Worm (Caenorhabditis elegans) whole organism, L3 larva: ENCODE data around the gene cogc-6.

Experiments
- R02D3.7 ChIP-seq: fragments of 150-350 bp; optimal IDR thresholded peaks from 2 replicates; lab custom pipeline; 2014; ENCODE audit warnings: missing biosample characterization, missing genetic modification characterization
- ZK546.5 ChIP-seq: sonication (generic microtip); optimal IDR thresholded peaks from 2 replicates; lab custom pipeline; 2017; ENCODE audit warnings: missing biosample characterization, missing genetic modification characterization
- aly-2 ChIP-seq: fragments of 150-350 bp; optimal IDR thresholded peaks from 2 replicates; lab custom pipeline; 2014; ENCODE audit warnings: missing biosample characterization, missing genetic modification characterization
- ceh-28 ChIP-seq: fragments of 150-350 bp; optimal IDR thresholded peaks from 2 replicates; lab custom pipeline; 2014; ENCODE audit warnings: missing biosample characterization, missing genetic modification reagents, missing genetic modification characterization
- ceh-82 ChIP-seq: fragments of 150-350 bp; optimal IDR thresholded peaks from 2 replicates; lab custom pipeline; 2014; ENCODE audit warnings: missing biosample characterization, missing genetic modification characterization
- ceh-9 ChIP-seq: sonication (generic microtip); optimal IDR thresholded peaks from 2 replicates; lab custom pipeline; 2018; ENCODE audit warnings: missing biosample characterization, missing genetic modification characterization
- daf-12 ChIP-seq: fragments of 150-350 bp; optimal IDR thresholded peaks from 2 replicates; lab custom pipeline; 2014; ENCODE audit warnings: missing biosample characterization, missing genetic modification reagents, missing genetic modification characterization
- egl-5 ChIP-seq: fragments of 150-350 bp; optimal IDR thresholded peaks from 2 replicates; lab custom pipeline; 2017; ENCODE audit warnings: missing biosample characterization, missing genetic modification reagents, missing genetic modification characterization, inconsistent platforms
- elt-2 ChIP-seq: sonication (generic microtip); optimal IDR thresholded peaks from 2 replicates; lab custom pipeline; 2016; ENCODE audit warnings: missing genetic modification reagents, mild to moderate bottlenecking, missing genetic modification characterization, missing compliant biosample characterization
- elt-3 ChIP-seq, 3 experiments: fragments of 150-350 bp in 1 of 3; sonication (generic microtip) in 2 of 3; optimal IDR thresholded peaks; 2 replicates in 2 of 3; 4 replicates in 1 of 3; lab custom pipeline; 2014 to 2017; ENCODE audit warnings: missing biosample characterization in 3 of 3, missing genetic modification characterization in 3 of 3
- eor-1 ChIP-seq, 2 experiments: fragments of 150-350 bp; optimal IDR thresholded peaks; 2 replicates each; lab custom pipeline; 2014 to 2018; ENCODE audit warnings: missing biosample characterization in 2 of 2, missing genetic modification characterization in 2 of 2
- fkh-10 ChIP-seq: sonication (generic microtip); optimal IDR thresholded peaks from 2 replicates; lab custom pipeline; 2017; ENCODE audit warnings: missing biosample characterization, missing genetic modification reagents, missing genetic modification characterization
- fkh-2 ChIP-seq: fragments of 150-350 bp; optimal IDR thresholded peaks from 2 replicates; lab custom pipeline; 2014; ENCODE audit warnings: missing biosample characterization, missing genetic modification reagents, missing genetic modification characterization
- fos-1 ChIP-seq: fragments of 150-350 bp; optimal IDR thresholded peaks from 2 replicates; lab custom pipeline; 2014; ENCODE audit warnings: missing biosample characterization, missing genetic modification characterization
- hmg-11 ChIP-seq: sonication (generic microtip); optimal IDR thresholded peaks from 2 replicates; lab custom pipeline; 2016; ENCODE audit warnings: missing genetic modification characterization, missing compliant biosample characterization
- jun-1 ChIP-seq: fragments of 150-350 bp; optimal IDR thresholded peaks from 2 replicates; lab custom pipeline; 2014; ENCODE audit warnings: missing biosample characterization, missing genetic modification reagents, missing genetic modification characterization
- lin-15B ChIP-seq: fragments of 150-350 bp; optimal IDR thresholded peaks from 2 replicates; lab custom pipeline; 2014; ENCODE audit warnings: missing biosample characterization, missing genetic modification characterization
- lin-39 ChIP-seq: fragments of 150-350 bp; optimal IDR thresholded peaks from 2 replicates; lab custom pipeline; 2018; ENCODE audit warnings: missing biosample characterization, missing genetic modification reagents, missing genetic modification characterization
- lsy-12 ChIP-seq: sonication (generic microtip); optimal IDR thresholded peaks from 2 replicates; lab custom pipeline; 2016; ENCODE audit warnings: mild to moderate bottlenecking, missing genetic modification characterization, missing compliant biosample characterization
- mml-1 ChIP-seq: fragments of 150-350 bp; sonication (generic microtip); optimal IDR thresholded peaks from 3 replicates; lab custom pipeline; 2014; ENCODE audit warnings: missing biosample characterization, missing genetic modification characterization
- nhr-12 ChIP-seq: fragments of 150-350 bp; optimal IDR thresholded peaks from 2 replicates; lab custom pipeline; 2014; ENCODE audit warnings: missing biosample characterization, missing genetic modification characterization
- nhr-237 ChIP-seq: fragments of 150-350 bp; optimal IDR thresholded peaks from 2 replicates; lab custom pipeline; 2014; ENCODE audit warnings: missing biosample characterization, missing genetic modification characterization
- nhr-25 ChIP-seq: sonication (generic microtip); optimal IDR thresholded peaks from 2 replicates; lab custom pipeline; 2017; ENCODE audit warnings: missing biosample characterization, missing genetic modification characterization
- nhr-28 ChIP-seq: fragments of 150-350 bp; optimal IDR thresholded peaks from 2 replicates; lab custom pipeline; 2014; ENCODE audit warnings: missing biosample characterization, missing genetic modification characterization
- nhr-43 ChIP-seq: sonication (generic microtip); optimal IDR thresholded peaks from 2 replicates; lab custom pipeline; 2016; ENCODE audit warnings: mild to moderate bottlenecking, missing genetic modification characterization, missing compliant biosample characterization; ENCODE audit not compliant: poor library complexity, severe bottlenecking
- nhr-67 ChIP-seq: fragments of 150-350 bp; optimal IDR thresholded peaks from 2 replicates; lab custom pipeline; 2014; ENCODE audit warnings: missing biosample characterization, missing genetic modification characterization
- pha-4 ChIP-seq: fragments of 150-350 bp; optimal IDR thresholded peaks from 2 replicates; lab custom pipeline; 2014; ENCODE audit warnings: missing biosample characterization, missing genetic modification reagents, missing genetic modification characterization
- pqm-1 ChIP-seq: fragments of 150-350 bp; optimal IDR thresholded peaks from 2 replicates; lab custom pipeline; 2017; ENCODE audit warnings: missing biosample characterization, missing genetic modification characterization, inconsistent platforms
- sea-2 ChIP-seq: fragments of 150-350 bp; sonication (generic microtip); optimal IDR thresholded peaks from 4 replicates; lab custom pipeline; 2014; ENCODE audit warnings: missing biosample characterization, missing genetic modification reagents, missing genetic modification characterization
- skn-1 ChIP-seq: fragments of 150-350 bp; optimal IDR thresholded peaks from 2 replicates; lab custom pipeline; 2014; ENCODE audit warnings: missing biosample characterization, missing genetic modification characterization
- snpc-4 ChIP-seq: fragments of 150-350 bp; optimal IDR thresholded peaks from 2 replicates; lab custom pipeline; 2014; ENCODE audit warnings: missing biosample characterization, missing genetic modification characterization
- tbx-2 ChIP-seq: sonication (generic microtip); optimal IDR thresholded peaks from 2 replicates; lab custom pipeline; 2016; ENCODE audit warnings: mild to moderate bottlenecking, missing genetic modification characterization, missing compliant biosample characterization
- unc-39 ChIP-seq: sonication (generic microtip); optimal IDR thresholded peaks from 4 replicates; lab custom pipeline; 2017; ENCODE audit warnings: missing biosample characterization, missing genetic modification characterization
- unc-62 ChIP-seq: fragments of 150-350 bp; sonication (generic microtip); optimal IDR thresholded peaks from 4 replicates; lab custom pipeline; 2014; ENCODE audit warnings: missing biosample characterization, missing genetic modification reagents, missing genetic modification characterization
- zag-1 ChIP-seq: fragments of 150-350 bp; optimal IDR thresholded peaks from 2 replicates; lab custom pipeline; 2014; ENCODE audit warnings: missing biosample characterization, missing genetic modification characterization
- ztf-11 ChIP-seq: fragments of 150-350 bp; optimal IDR thresholded peaks from 2 replicates; lab custom pipeline; 2014; ENCODE audit warnings: missing biosample characterization, missing genetic modification characterization
- ztf-4 ChIP-seq: fragments of 150-350 bp; optimal IDR thresholded peaks from 2 replicates; lab custom pipeline; 2014; ENCODE audit warnings: missing biosample characterization, missing genetic modification characterization

Gene cogc-6

DNA sequence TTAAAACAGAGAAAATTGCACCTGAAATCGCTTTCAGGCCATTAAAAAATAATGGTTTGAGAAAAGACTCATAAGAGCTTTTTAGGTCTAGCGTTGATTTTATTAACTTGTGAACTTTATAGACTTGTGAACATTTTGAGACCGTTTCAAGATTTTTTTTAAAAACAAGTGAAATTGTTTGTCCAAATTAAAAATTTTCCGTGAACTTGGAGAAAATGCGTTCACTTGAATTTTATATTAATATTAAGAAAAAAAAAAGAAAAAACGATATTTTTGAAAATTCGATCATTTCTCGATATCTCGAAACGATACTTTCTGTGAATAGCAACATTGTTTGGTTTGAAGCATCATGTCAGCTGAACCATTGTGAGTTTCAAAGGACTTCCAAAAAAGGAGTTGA lies 30.7 kb downstream of the cogc-6 start, which contains the start of gene F20D6.1:
TSS of gene F20D6.1 (plus strand) at position 301 of the 400 bp plus-strand sequence.
- TF ChIP-seq unc-39 (tag; lab: Kevin White, UChicago) (no peak), skn-1 (tag; lab: Kevin White, UChicago) (no peak), nhr-43 (tag; lab: Kevin White, UChicago) (no peak), fos-1 (tag; lab: Kevin White, UChicago) (no peak), sea-2 (GFP tag; lab: Kevin White, UChicago) (no peak), nhr-25 (tag; lab: Kevin White, UChicago) (no peak), tbx-2 (no peak), lin-15B (tag; lab: Kevin White, UChicago) (no peak), elt-2 (no peak)

DNA sequence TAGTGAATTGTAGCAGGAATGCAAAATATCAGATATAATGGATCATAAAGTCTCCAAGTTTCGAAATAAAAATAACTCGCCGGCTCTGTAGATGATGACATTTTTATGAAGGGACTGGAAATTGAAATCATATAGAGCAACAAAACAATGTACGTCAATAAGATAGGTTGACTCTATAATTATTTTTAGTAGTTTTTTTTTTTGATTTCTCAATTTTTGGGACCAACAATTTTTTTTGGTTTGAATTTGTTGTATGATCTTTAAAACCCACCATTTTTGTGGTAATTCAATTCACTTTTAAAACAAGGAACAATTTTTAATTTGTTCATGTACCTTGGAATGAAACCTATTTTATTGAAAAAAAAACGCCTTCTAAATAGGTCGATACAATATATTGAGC lies 31.1 kb downstream of the cogc-6 start, which contains the start of gene F20D6.12:
TSS of gene F20D6.12 (minus strand) at position 101 of the 400 bp plus-strand sequence.
- TF ChIP-seq mml-1 (tag; lab: Kevin White, UChicago) (no peak), ztf-4 (tag; lab: Kevin White, UChicago) (no peak), unc-62 (no peak), unc-39 (tag; lab: Kevin White, UChicago) (no peak), lin-39 (no peak), skn-1 (tag; lab: Kevin White, UChicago) (no peak), ztf-11 (no peak), hmg-11 (tag; lab: Kevin White, UChicago) (no peak), sea-2 (GFP tag; lab: Kevin White, UChicago) (no peak), ceh-28 (no peak), zag-1 (tag; lab: Kevin White, UChicago) (no peak), elt-2 (no peak), elt-3 (tag; optimal IDR thresholded peaks at IDR 0.05; lab: Kevin White, UChicago) (no peak), nhr-237 (tag; lab: Kevin White, UChicago) (no peak), fkh-10 (GFP tag; lab: Kevin White, UChicago) (no peak), R02D3.7 (tag; lab: Kevin White, UChicago) (no peak)

DNA sequence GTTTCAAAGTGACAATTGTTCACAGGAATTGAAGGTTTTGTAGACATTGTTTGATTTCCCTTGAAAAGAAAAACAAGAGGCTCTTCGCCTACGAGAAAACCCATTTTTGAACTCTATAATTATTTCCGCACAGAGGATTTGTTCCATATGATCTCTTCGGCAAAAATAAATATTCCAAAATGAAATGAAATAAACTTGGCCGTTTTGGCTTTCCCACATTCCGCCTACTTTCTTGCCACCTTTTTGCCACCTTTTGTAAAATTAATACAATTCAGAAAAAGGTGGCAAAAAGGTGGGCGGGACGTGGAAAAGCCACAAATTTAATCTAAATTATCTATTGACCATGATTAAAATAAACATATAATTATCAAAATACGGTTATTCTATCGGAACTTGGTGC lies 32.7 kb downstream of the cogc-6 start, which contains the start of gene F20D6.15:
TSS of gene F20D6.15 (minus strand) at position 47 of the 400 bp plus-strand sequence.
- no peak for TF ChIP-seq fkh-10 (GFP tag; lab: Kevin White, UChicago)
- TF ChIP-seq nhr-12: no peak
- no peak for TF ChIP-seq nhr-28 (tag; lab: Kevin White, UChicago)
- TF ChIP-seq mml-1 (tag; lab: Kevin White, UChicago): no peak
- TF ChIP-seq nhr-67: no peak
- no peak for TF ChIP-seq ZK546.5
- no peak for TF ChIP-seq ceh-9 (tag; lab: Kevin White, UChicago)
- TF ChIP-seq aly-2 (tag; lab: Kevin White, UChicago): no peak
- TF ChIP-seq tbx-2: no peak
- no peak for TF ChIP-seq pha-4 (tag; lab: Kevin White, UChicago)
- no peak for TF ChIP-seq lin-15B (tag; lab: Kevin White, UChicago)

DNA sequence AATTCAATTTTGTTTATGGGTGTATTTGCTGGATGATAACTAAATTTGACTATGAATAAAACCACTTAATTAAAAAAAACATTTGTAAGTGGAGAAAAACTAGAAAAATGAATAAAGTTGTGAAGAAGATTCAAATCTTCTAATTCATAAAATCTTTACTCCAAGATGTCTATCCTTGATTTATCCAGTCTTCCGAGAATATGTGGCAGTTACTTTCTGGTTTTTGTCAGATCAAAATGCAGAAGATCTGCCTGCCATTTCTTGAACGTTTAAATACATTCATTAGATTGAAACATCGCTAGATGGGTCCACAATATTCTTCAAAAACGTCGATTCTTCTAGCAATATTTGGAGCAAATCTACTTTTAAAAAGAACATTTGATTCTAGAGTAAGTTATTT lies 35.4 kb downstream of the cogc-6 start, which contains the start of gene F20D6.2:
TSS of gene F20D6.2 (plus strand) at position 301 of the 400 bp plus-strand sequence.
- TF ChIP-seq hmg-11 (tag; lab: Kevin White, UChicago): no peak
- TF ChIP-seq ceh-82 (tag; lab: Kevin White, UChicago): no peak
- no peak for TF ChIP-seq jun-1 (tag; lab: Kevin White, UChicago)
- TF ChIP-seq sea-2 (GFP tag; lab: Kevin White, UChicago): no peak
- no peak for TF ChIP-seq nhr-25 (tag; lab: Kevin White, UChicago)
- TF ChIP-seq snpc-4 (tag; lab: Kevin White, UChicago): no peak
- no peak for TF ChIP-seq fkh-2 (tag; lab: Kevin White, UChicago)
- no peak for TF ChIP-seq R02D3.7 (tag; lab: Kevin White, UChicago)
- TF ChIP-seq pqm-1 (tag; lab: Kevin White, UChicago): no peak
- TF ChIP-seq egl-5: no peak
- TF ChIP-seq eor-1 (tag; optimal IDR thresholded peaks at IDR 0.05; lab: Kevin White, UChicago): no peak
- TF ChIP-seq lsy-12 (tag; lab: Kevin White, UChicago): no peak
- TF ChIP-seq nhr-237 (tag; lab: Kevin White, UChicago): no peak
- no peak for TF ChIP-seq aly-2 (tag; lab: Kevin White, UChicago)
- no peak for TF ChIP-seq daf-12
- TF ChIP-seq zag-1 (tag; lab: Kevin White, UChicago): no peak
- TF ChIP-seq nhr-67: no peak
- TF ChIP-seq unc-39 (tag; lab: Kevin White, UChicago): no peak
